Worm (Caenorhabditis elegans) whole organism, young adult: ENCODE results near the gene F13D2.1.

Experiments
- F10E7.11 ChIP-seq: sonication (generic microtip); optimal IDR thresholded peaks from 2 replicates; lab custom pipeline; 2017; ENCODE audit warnings: mild to moderate bottlenecking, missing genetic modification characterization, moderate library complexity, missing compliant biosample characterization
- T26A5.8 ChIP-seq: sonication (generic microtip); optimal IDR thresholded peaks from 2 replicates; lab custom pipeline; 2016; ENCODE audit warnings: missing genetic modification characterization, missing compliant biosample characterization
- atf-7 ChIP-seq: sonication (generic microtip); optimal IDR thresholded peaks from 2 replicates; lab custom pipeline; 2017; ENCODE audit warnings: mild to moderate bottlenecking, missing genetic modification characterization, missing compliant biosample characterization
- athp-1 ChIP-seq: sonication (generic microtip); optimal IDR thresholded peaks from 2 replicates; lab custom pipeline; 2017; ENCODE audit warnings: mild to moderate bottlenecking, missing genetic modification characterization, missing compliant biosample characterization
- attf-6 ChIP-seq: fragments of 200-800 bp; sonication (Bioruptor generic); IDR thresholded peaks from 2 replicates; pipeline ENCODE4 v1.3.6; 2022; ENCODE audit warnings: missing genetic modification reagents, missing genetic modification characterization, missing compliant biosample characterization
- dpl-1 ChIP-seq: fragments of 150-350 bp; optimal IDR thresholded peaks from 2 replicates; lab custom pipeline; 2014; ENCODE audit warnings: missing biosample characterization, missing genetic modification reagents, missing genetic modification characterization
- mcd-1 ChIP-seq: fragments of 200-800 bp; sonication (Bioruptor generic); IDR thresholded peaks from 2 replicates; pipeline ENCODE4 v1.3.6; 2022; ENCODE audit warnings: missing genetic modification reagents, missing genetic modification characterization, missing compliant biosample characterization
- nhr-179 ChIP-seq: sonication (generic microtip); optimal IDR thresholded peaks from 2 replicates; lab custom pipeline; 2016; ENCODE audit warnings: mild to moderate bottlenecking, missing genetic modification characterization, missing compliant biosample characterization
- nhr-90 ChIP-seq: sonication (generic microtip); optimal IDR thresholded peaks from 2 replicates; lab custom pipeline; 2016; ENCODE audit warnings: missing genotype, mild to moderate bottlenecking, missing genetic modification characterization, missing compliant biosample characterization
- snpc-4 ChIP-seq, 5 experiments: fragments of 150-350 bp in 1 of 5; sonication (generic microtip) in 4 of 5; optimal IDR thresholded peaks; 2 replicates each; lab custom pipeline; 2014 to 2018; ENCODE audit warnings: missing genetic modification characterization in 5 of 5, missing biosample characterization in 3 of 5, antibody characterized with exemption in 2 of 5, mild to moderate bottlenecking in 2 of 5, missing compliant biosample characterization in 2 of 5, missing genotype in 2 of 5, moderate library complexity in 2 of 5, missing genetic modification reagents in 1 of 5
- tbp1 ChIP-seq: fragments of 200-800 bp; sonication (Bioruptor generic); optimal IDR thresholded peaks from 2 replicates; lab custom pipeline; 2018; ENCODE audit warnings: mild to moderate bottlenecking, missing genetic modification characterization, missing compliant biosample characterization
- unc-130 ChIP-seq: sonication (generic microtip); optimal IDR thresholded peaks from 2 replicates; lab custom pipeline; 2016; ENCODE audit warnings: missing genetic modification reagents, missing genetic modification characterization, missing compliant biosample characterization
- unc-62 ChIP-seq: fragments of 150-350 bp; optimal IDR thresholded peaks from 2 replicates; lab custom pipeline; 2014; ENCODE audit warnings: missing biosample characterization, missing genetic modification reagents, missing genetic modification characterization

DNA sequence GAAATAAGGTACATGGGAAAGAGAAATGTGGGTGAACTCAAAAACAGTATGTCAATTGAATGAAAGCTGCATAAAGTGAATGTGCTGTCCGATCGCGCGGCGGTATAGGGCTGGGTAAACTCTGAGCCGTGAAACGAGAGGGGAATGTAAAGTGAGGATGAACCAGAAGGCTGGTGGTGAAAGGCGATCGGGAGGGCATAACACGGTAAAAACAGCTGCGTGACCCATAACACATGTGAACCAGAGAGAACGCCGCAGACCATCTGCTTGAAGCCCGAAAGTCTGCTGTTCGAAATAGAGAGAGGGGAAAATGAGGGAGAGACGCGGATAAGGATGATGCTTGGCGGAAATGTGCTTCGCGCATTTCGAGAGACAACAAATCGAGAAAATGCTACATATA, 21.0 kb upstream of the F13D2.1 start:
- TF ChIP-seq snpc-4 (GFP tag; optimal IDR thresholded peaks at IDR 0.05; lab: Kevin White, UChicago) (no peak), snpc-4 (tag; optimal IDR thresholded peaks at IDR 0.05; lab: Kevin White, UChicago) (no peak), unc-62 (GFP tag; lab: Kevin White, UChicago) (no peak), atf-7 (tag; lab: Kevin White, UChicago) (no peak), F10E7.11 (tag; lab: Kevin White, UChicago) (no peak), tbp1 (no peak), dpl-1 (GFP tag; lab: Kevin White, UChicago) (no peak), nhr-90 (tag; lab: Kevin White, UChicago) (no peak), T26A5.8 (tag; lab: Kevin White, UChicago) (no peak), mcd-1 (no peak), athp-1 (tag; lab: Kevin White, UChicago) (no peak), attf-6 (GFP tag; lab: Robert Waterston, UW) (no peak), unc-130 (GFP tag; lab: Kevin White, UChicago) (no peak), nhr-179 (tag; lab: Kevin White, UChicago) (no peak)
